Worm (Caenorhabditis elegans) whole organism, late embryonic: Measurements from ENCODE around the gene nlr-1.

Experiments used
- C08G9.2 ChIP-seq: sonication (generic microtip); optimal IDR thresholded peaks from 2 replicates; lab custom pipeline; 2016; ENCODE audit warnings: mild to moderate bottlenecking, missing genetic modification characterization, moderate library complexity, missing compliant biosample characterization
- K09A11.1 ChIP-seq: sonication (generic microtip); optimal IDR thresholded peaks from 2 replicates; lab custom pipeline; 2017; ENCODE audit warnings: antibody characterized with exemption, mild to moderate bottlenecking, missing genetic modification characterization, missing compliant biosample characterization; ENCODE audit not compliant: insufficient read depth
- ahr-1 ChIP-seq: sonication (generic microtip); optimal IDR thresholded peaks from 2 replicates; lab custom pipeline; 2016; ENCODE audit warnings: missing genetic modification characterization, missing compliant biosample characterization
- ceh-14 ChIP-seq: sonication (generic microtip); optimal IDR thresholded peaks from 2 replicates; lab custom pipeline; 2016; ENCODE audit warnings: missing genotype, missing genetic modification characterization, missing compliant biosample characterization
- ceh-45 ChIP-seq: fragments of 200-800 bp; sonication (Bioruptor generic); IDR thresholded peaks from 2 replicates; pipeline ENCODE4 v1.3.6; 2022; ENCODE audit warnings: missing genetic modification reagents, missing genetic modification characterization, missing compliant biosample characterization
- fkh-10 ChIP-seq: fragments of 150-350 bp; optimal IDR thresholded peaks from 2 replicates; lab custom pipeline; 2014; ENCODE audit warnings: missing biosample characterization, missing genetic modification reagents, missing genetic modification characterization
- hlh-30 ChIP-seq: sonication (generic microtip); optimal IDR thresholded peaks from 2 replicates; lab custom pipeline; 2017; ENCODE audit warnings: antibody characterized with exemption, missing genetic modification characterization, missing compliant biosample characterization; ENCODE audit not compliant: insufficient read depth
- pqm-1 ChIP-seq: sonication (generic microtip); optimal IDR thresholded peaks from 2 replicates; lab custom pipeline; 2016; ENCODE audit warnings: missing genetic modification characterization, missing compliant biosample characterization

DNA sequence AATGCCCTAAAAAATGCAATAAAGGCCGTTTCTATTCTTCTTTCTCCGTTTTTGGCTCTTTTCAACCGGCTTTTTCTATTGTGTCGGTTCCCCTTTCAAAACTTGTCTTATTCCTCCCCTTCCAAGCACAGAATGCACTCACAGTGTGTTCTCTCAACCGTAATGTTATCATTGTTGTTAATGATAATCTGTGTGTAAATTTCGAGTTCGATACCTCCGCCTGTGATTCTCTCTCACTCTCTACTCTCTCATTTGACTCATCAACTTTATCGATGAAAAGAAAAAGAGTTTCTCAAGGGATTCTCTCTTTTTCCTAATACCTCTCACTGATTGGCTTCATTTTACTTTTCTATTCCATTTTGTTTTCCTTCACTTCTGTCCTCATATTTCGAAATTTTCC, 49.4 kb downstream of the nlr-1 start:
- TF ChIP-seq C08G9.2 (tag; lab: Kevin White, UChicago) (no peak), K09A11.1 (tag; lab: Kevin White, UChicago) (no peak), fkh-10 (no peak), pqm-1 (no peak), ahr-1 (tag; lab: Kevin White, UChicago) (no peak), ceh-45 (GFP tag; lab: Robert Waterston, UW) (no peak), ceh-14 (tag; lab: Kevin White, UChicago) (no peak), hlh-30 (tag; lab: Kevin White, UChicago) (no peak)
